Worm (Caenorhabditis elegans): ENCODE results near the gene dhps-1.

DNA sequence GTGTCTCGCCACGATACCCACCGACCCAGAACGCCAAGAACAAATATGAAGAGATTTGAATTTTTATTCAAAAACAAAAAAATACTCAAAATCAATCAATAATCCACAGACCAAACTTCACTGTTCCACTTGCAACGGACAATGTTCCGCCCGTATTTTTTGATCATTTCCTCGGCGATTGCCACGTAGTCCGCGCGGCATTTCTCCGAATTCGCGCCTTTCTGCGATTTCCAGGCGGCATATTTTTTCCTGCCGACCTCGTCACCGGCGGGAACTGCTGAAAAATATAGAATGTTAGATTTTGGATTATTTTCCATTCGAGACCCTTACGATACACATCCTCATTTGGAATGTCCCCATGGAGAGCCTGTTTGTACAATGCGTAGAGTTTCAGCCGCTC is 20.5 kb upstream of the dhps-1 start:
- no peak for TF ChIP-seq mml-1 (tag; optimal IDR thresholded peaks at IDR 0.05)
- no peak for TF ChIP-seq fos-1 (tag; optimal IDR thresholded peaks at IDR 0.05)
- TF ChIP-seq nhr-28 (tag; optimal IDR thresholded peaks at IDR 0.05) = no peak
- TF ChIP-seq ztf-11 (tag; optimal IDR thresholded peaks at IDR 0.05) = no peak
- no peak for TF ChIP-seq elt-2 (tag; optimal IDR thresholded peaks at IDR 0.05)
- no peak for TF ChIP-seq egl-27 (tag; optimal IDR thresholded peaks at IDR 0.05)
- no peak for TF ChIP-seq ceh-82 (tag; optimal IDR thresholded peaks at IDR 0.05)
- no peak for TF ChIP-seq fkh-10 (GFP tag; optimal IDR thresholded peaks at IDR 0.05)
- TF ChIP-seq unc-62 (GFP tag; optimal IDR thresholded peaks at IDR 0.05) = no peak
- no peak for TF ChIP-seq snpc-4 (tag; optimal IDR thresholded peaks at IDR 0.05)
- TF ChIP-seq ama-1 (optimal IDR thresholded peaks at IDR 0.05) = no peak
- TF ChIP-seq nhr-237 (tag; optimal IDR thresholded peaks at IDR 0.05) = no peak
- TF ChIP-seq skn-1 (tag; optimal IDR thresholded peaks at IDR 0.05) = no peak
- TF ChIP-seq ceh-9 (tag; optimal IDR thresholded peaks at IDR 0.05) = no peak

All from whole organism, L3 larva.